Fruit fly (Drosophila melanogaster) whole organism: Measurements from ENCODE around the gene mthl15.

Experiments
- CG8478 ChIP-seq: fragments of >200 bp; optimal IDR thresholded peaks from 2 replicates; lab custom pipeline; 2018; ENCODE audit warnings: inconsistent platforms
- Dll ChIP-seq: fragments of >200 bp; optimal IDR thresholded peaks from 2 replicates; lab custom pipeline; 2017
- EcR ChIP-seq, 2 experiments: fragments of >200 bp; optimal IDR thresholded peaks; 2 replicates each; lab custom pipeline; 2017; ENCODE audit warnings: missing biosample characterization in 2 of 2, missing genetic modification characterization in 2 of 2, missing genetic modification reagents in 2 of 2
- pan ChIP-seq: fragments of >200 bp; optimal IDR thresholded peaks from 2 replicates; lab custom pipeline; 2017
- psq ChIP-seq: fragments of >200 bp; optimal IDR thresholded peaks from 2 replicates; lab custom pipeline; 2017
- usp ChIP-seq: fragments of >200 bp; optimal IDR thresholded peaks from 2 replicates; lab custom pipeline; 2017; ENCODE audit warnings: missing biosample characterization, missing genetic modification characterization, mixed read lengths

mthl15 gene

DNA sequence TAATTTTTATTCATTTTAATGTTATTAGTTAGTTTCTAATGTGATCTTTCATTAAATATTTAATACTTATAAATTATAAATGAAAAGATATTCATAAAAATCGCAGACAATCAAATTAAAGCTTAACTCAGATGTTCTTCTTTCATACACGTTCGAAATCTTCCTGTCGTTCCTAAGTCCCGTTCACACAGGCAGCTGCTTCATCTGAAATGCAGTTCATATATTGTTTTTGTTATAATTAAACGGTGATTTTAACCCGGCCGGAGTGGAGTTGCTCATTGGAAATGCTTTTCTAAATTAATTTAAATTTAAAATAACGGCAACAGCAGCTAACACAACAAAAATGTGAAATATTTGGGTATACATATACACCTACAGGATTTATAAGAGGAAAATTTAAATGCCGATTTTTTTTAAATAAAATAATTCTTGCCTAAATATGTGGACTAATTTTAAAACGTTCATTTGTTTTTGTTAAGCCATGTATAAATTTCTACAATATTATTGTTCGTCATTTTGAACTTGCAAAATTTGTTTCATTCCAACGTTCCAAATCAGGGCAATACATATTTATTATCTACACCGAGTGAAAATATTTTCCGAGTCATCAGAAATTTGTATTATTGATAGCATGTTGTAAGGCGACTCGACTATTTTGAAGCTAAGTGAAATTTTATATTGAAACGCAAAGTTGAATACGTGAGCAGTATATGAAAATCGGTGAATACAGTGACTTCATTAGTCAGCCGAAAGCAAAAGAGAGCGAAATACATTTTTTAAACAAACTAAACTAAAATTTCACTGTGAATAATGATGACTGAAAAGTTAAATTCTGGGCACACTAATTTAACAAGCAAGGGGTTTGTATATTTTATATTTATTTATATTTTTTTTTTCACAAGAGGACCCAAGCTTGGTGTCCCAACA lies 872 bp upstream of the mthl15 start, which contains the start of gene me31B:
Gene me31B (plus strand): TSS at position 616 of the 927 bp plus-strand sequence.
- no peak for TF ChIP-seq EcR (GFP tag; optimal IDR thresholded peaks at IDR 0.05; lab: Kevin White, UChicago)
- TF ChIP-seq Dll (lab: Kevin White, UChicago), result no peak
- TF ChIP-seq psq (lab: Kevin White, UChicago), result no peak
- TF ChIP-seq pan, result no peak
- TF ChIP-seq CG8478, result no peak
- no peak for TF ChIP-seq usp

DNA sequence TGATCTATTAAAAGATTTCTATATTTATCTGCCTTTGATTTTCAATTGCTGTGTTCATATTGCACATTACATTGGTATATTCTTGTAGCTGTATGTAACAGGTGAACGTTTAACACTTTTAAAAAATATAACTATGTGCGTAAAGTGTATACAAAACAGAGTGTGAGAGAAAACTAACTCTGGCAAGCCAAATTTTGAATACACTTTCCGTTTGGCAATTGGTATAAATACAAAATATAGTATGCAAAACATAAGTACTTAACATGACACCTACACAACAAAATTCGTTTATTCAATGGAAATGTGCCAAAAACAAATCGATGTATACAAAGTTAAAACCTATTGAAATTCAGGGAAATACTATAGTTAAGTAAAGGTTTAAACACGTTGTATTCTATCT lies 5.3 kb downstream of the mthl15 start:
- no peak for TF ChIP-seq Dll (lab: Kevin White, UChicago)

DNA sequence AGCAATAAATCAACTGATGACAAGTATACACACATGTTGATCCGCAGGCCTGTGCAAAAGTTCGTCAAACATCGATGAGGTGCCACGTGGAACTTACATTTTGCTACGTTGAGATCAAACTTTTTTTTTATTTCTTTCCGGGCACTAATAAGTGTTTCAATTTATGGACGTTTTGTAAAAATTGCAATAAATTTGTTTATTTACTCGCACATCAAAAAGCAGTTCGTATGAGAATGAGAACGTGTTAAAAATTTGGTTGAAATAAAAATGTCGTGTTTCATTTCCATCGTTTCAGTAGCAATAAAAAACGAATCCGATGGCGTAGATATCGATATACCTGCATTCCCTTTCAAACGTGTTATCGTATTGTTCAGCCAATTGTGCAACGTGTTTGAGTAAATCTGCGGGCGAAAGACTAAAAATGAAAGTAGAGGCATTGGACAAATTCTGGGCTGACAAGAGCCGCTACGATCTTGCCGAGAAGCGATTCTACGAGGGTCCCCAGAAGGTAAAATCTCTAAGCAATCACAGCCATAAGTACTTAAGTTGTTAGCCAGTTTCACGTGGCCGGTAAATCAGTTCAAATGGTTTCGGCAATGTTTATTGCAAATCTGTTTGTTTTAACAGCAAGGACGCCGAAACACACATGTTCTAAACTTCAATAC lies 5.8 kb downstream of the mthl15 start, which contains the start of gene eEF1delta:
Gene eEF1delta (plus strand): TSS at position 356 of the 665 bp plus-strand sequence.
- TF ChIP-seq usp (no peak), EcR (GFP tag; optimal IDR thresholded peaks at IDR 0.05; lab: Kevin White, UChicago) (no peak), psq (lab: Kevin White, UChicago) (no peak), Dll (lab: Kevin White, UChicago) (no peak), pan (no peak), CG8478 (no peak)

DNA sequence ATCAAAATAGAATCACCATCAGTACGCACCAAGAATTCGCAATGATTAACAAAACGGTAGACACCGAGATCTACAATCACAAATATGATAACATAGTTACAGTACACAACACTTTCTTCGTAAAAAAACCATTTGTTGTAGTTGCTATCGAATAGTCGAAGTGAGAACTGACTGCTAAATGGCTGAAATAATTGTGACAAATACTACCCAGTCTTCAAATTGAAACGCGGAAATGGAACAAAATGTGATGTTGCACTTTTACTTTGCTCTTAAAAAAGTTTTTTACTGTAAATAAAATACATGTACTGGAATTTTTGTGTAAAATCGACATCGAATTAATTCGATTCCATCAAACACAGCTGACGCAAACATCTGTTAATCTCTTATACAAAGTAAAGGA lies 6.6 kb downstream of the mthl15 start, which contains the start of gene ova:
Gene ova (minus strand): TSS at position 183 of the 400 bp plus-strand sequence.
- TF ChIP-seq Dll (lab: Kevin White, UChicago) (no peak), EcR (GFP tag; optimal IDR thresholded peaks at IDR 0.05; lab: Kevin White, UChicago) (no peak), usp (no peak)

DNA sequence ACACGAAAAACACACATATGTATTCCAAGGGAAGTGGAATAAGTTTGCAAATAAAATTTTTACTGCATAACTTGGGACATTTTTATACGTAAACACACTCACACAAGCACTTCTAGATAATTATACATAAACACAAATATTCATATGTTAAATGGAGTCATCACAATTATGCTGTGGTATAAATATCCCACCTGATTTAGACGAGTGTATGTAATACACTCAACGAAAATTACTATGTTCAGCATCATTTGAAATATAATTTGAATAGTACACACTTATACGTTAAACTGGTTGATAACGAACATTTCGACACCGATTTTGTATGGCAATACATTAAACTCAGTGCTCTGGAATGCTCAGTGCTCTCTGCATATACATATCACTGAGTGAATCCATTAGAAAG lies 7.0 kb downstream of the mthl15 start:
- no peak for TF ChIP-seq EcR (GFP tag; optimal IDR thresholded peaks at IDR 0.05; lab: Kevin White, UChicago)
- no peak for TF ChIP-seq usp
- no peak for TF ChIP-seq psq (lab: Kevin White, UChicago)
- no peak for TF ChIP-seq pan

DNA sequence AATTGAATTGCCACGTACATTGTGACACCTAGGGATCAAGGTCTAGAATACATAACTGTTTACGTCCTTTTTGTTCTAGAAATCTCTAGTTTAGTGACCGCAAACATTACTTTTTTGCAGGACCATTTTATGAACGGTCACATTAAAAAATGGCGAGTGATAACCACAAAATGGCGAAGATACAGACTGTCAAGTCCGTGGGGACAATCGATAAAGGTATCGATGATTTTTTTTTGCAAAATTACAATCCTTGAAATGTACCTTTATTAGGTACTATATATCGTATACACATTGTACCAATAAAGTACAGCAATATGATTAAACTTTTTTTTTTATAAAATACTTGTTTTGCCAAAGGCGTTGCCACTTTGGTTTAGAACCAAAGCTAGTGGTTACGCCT lies 7.7 kb downstream of the mthl15 start:
- TF ChIP-seq pan (no peak), CG8478 (no peak), Dll (lab: Kevin White, UChicago) (no peak), EcR (GFP tag; optimal IDR thresholded peaks at IDR 0.05; lab: Kevin White, UChicago) (no peak), psq (lab: Kevin White, UChicago) (no peak), usp (no peak)

DNA sequence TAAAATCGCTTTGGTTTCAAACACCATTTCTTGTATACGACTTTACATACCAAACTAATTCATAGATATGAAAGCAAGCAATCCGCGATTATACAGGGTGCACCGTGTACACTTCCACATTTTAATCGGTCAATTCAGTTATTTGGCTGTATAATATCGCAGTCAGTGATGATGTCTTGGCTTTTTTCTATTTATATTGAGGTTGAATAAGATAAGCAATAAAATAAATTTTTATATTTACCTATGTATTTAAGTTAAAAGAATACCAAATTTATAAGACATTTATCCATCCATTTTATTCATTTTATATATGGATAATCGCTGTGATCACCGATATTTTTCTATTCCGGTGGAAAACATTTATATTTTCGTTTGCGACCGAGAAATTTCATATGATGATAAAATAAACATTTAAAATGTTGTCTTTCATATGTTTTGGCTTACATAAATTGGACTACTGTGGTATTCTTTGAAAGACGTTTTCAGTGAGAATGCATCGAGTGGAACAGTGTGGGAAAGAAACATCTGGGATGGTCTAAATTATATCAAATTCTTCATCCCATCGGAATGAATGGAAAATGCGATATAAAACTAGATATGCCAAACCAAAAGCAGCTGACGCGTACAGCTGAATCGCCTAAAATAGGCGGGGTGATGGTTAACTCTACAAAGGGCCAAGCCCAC lies 11.3 kb downstream of the mthl15 start, which contains the start of gene CG5708:
Gene CG5708 (minus strand): TSS at position 85 of the 684 bp plus-strand sequence.
- no peak for TF ChIP-seq CG8478
- no peak for TF ChIP-seq pan
- TF ChIP-seq usp, result no peak
- no peak for TF ChIP-seq psq (lab: Kevin White, UChicago)
- TF ChIP-seq EcR (GFP tag; optimal IDR thresholded peaks at IDR 0.05; lab: Kevin White, UChicago), result no peak
- no peak for TF ChIP-seq Dll (lab: Kevin White, UChicago)

DNA sequence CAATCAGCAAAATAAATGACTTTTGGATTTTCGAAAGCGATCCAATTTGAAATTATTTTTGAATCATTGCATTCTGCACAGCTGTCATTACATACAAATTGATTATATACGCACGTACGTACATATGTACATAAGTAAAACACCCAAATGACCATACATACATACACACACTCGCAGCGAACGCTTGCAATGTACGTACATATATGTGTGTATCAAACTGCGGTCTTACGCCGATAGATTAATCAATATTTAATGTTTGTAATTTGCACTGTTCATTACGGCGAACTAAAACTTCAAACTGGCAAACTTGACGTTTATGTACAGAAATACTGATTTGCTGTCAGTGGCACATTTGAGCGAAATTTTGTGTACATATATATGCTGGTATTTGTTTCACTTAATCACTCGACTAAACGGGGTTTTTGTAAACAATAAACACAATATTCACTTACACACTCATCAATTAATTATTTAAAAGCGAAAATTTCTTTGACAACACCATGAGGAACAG lies 11.8 kb downstream of the mthl15 start:
- TF ChIP-seq Dll (lab: Kevin White, UChicago), result no peak
- no peak for TF ChIP-seq psq (lab: Kevin White, UChicago)
- no peak for TF ChIP-seq usp
- no peak for TF ChIP-seq CG8478
- no peak for TF ChIP-seq EcR (GFP tag; optimal IDR thresholded peaks at IDR 0.05; lab: Kevin White, UChicago)
- TF ChIP-seq pan, result no peak

DNA sequence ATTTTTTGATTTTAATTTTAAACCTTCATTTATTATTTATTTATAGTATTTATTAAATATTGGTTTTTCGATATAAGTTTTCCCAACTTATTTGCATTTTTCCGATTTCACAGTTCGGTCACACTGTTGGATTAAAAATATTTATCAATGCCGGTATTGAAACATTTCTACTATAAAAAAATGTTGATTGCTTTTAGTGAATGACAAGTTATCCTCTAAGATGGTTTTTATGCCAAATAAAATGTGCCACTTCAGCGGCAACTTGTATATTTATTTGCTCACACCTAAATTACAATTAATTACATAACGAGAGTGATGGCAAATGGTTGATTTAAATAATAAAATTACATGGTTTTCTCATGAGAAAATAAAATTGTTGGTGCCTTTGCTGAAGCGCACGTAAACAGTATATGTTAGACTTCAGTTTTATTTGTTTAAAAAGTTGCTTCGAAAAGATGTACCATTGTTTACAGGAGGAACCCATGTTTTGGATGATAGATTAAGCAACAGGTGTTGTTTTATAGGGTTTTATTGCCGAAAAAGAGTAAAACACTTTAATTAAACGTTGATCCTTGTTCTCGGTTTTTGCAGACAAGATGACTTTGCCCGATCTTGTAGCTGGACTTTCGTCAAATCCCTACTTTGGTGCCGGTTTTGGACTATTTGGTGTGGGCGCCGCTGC lies 15.4 kb downstream of the mthl15 start, which contains the start of gene Bcs1:
Gene Bcs1 (plus strand): TSS at position 108 of the 682 bp plus-strand sequence.
- no peak for TF ChIP-seq Dll (lab: Kevin White, UChicago)
- no peak for TF ChIP-seq pan
- no peak for TF ChIP-seq usp
- no peak for TF ChIP-seq EcR (GFP tag; optimal IDR thresholded peaks at IDR 0.05; lab: Kevin White, UChicago)
- no peak for TF ChIP-seq CG8478
- no peak for TF ChIP-seq psq (lab: Kevin White, UChicago)

DNA sequence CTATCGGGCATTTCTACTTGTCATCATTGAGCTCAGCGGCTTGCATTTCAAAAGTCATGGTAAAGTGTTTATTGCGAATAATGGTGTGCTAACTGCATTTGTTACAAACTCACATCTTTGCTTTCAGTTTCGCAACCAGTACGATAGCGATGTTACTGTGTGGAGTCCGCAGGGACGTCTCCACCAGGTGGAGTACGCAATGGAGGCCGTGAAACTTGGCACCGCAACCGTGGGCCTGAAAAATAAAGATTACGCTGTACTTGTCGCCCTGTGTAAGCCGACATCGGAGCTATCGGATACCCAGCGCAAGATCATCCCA lies 16.8 kb downstream of the mthl15 start:
- TF ChIP-seq CG8478, result no peak
- TF ChIP-seq psq (lab: Kevin White, UChicago), result no peak
- no peak for TF ChIP-seq pan
- no peak for TF ChIP-seq EcR (GFP tag; optimal IDR thresholded peaks at IDR 0.05; lab: Kevin White, UChicago)
- TF ChIP-seq Dll (lab: Kevin White, UChicago), result no peak
- no peak for TF ChIP-seq usp

DNA sequence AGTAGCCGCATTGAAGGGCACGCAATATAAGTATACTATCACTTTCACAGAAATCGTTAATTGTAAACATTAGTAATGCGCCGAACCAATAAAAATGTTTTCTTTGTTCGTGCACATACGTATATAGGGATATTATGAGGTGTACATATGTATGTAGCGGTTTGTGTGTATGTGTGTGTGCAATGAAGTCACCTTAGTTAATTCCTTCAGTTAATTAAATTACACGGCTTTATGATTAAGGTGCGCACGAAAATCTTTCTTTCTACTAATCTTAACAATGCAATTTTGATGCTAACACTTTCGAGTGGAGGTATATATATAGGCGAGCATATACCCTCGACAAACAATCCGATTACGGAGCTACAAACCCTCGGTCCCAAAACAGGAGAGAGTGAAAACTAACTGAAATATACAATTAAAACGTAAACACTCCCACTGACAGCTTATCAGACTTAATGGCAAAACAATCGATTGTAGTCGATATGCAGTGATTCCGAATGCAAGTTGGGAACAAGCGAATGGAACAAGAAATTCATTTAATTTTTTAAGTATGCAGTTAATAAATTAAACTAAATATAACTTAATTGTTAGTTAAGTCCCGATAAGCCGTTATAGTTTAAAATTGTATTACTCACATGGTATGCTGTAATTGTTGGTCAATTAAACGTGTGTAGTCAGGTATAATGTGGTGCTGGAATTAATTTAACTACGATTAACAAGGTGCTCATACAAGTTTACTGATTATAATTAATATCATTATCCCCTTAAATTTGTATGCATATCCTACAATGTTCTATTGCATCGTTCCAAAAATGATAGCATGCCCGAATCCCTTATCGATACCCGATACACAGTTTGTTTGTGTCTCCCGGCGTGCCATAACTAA lies 17.4 kb downstream of the mthl15 start, which contains the start of the genes Npc1a and Prosalpha6:
Gene Npc1a (minus strand): TSS at position 716 of the 886 bp plus-strand sequence.
Gene Prosalpha6 (plus strand): TSS at position 851 of the 886 bp plus-strand sequence.
- TF ChIP-seq CG8478 (no peak), pan (no peak), Dll (lab: Kevin White, UChicago) (no peak), usp (no peak), EcR (GFP tag; optimal IDR thresholded peaks at IDR 0.05; lab: Kevin White, UChicago) (no peak), psq (lab: Kevin White, UChicago) (no peak)
